Fruit fly (Drosophila melanogaster) whole organism, adult: ENCODE data around the gene Adat1.

ENCODE experiments used
- CG14711 ChIP-seq: fragments of 200-800 bp; sonication (Bioruptor generic); optimal IDR thresholded peaks from 2 replicates; lab custom pipeline; 2018; ENCODE audit warnings: missing biosample characterization, mild to moderate bottlenecking, missing genetic modification characterization, moderate library complexity
- CG1620 ChIP-seq: fragments of 200-800 bp; sonication (Bioruptor generic); optimal IDR thresholded peaks from 2 replicates; lab custom pipeline; 2016; ENCODE audit warnings: missing biosample characterization, missing genetic modification characterization
- CG33017 ChIP-seq: fragments of 200-800 bp; sonication (Bioruptor generic); optimal IDR thresholded peaks from 2 replicates; lab custom pipeline; 2018; ENCODE audit warnings: missing biosample characterization, mild to moderate bottlenecking, missing genetic modification characterization, moderate library complexity
- CG5204 ChIP-seq: fragments of 200-800 bp; sonication (Bioruptor generic); optimal IDR thresholded peaks from 2 replicates; lab custom pipeline; 2016; ENCODE audit warnings: missing biosample characterization, missing genetic modification characterization
- CG7101 ChIP-seq: fragments of 200-800 bp; sonication (Bioruptor generic); optimal IDR thresholded peaks from 2 replicates; lab custom pipeline; 2018; ENCODE audit warnings: missing biosample characterization, mild to moderate bottlenecking, missing genetic modification characterization, moderate library complexity
- Crg-1 ChIP-seq: fragments of 200-800 bp; sonication (Bioruptor generic); optimal IDR thresholded peaks from 2 replicates; lab custom pipeline; 2016; ENCODE audit warnings: missing biosample characterization, missing genetic modification characterization
- Hr96 ChIP-seq: fragments of 200-800 bp; sonication (Bioruptor generic); optimal IDR thresholded peaks from 2 replicates; lab custom pipeline; 2016; ENCODE audit warnings: missing biosample characterization, missing genetic modification characterization
- Mnt ChIP-seq: fragments of 200-800 bp; sonication (Bioruptor generic); optimal IDR thresholded peaks from 2 replicates; lab custom pipeline; 2016; ENCODE audit warnings: missing biosample characterization, mild to moderate bottlenecking, missing genetic modification characterization
- bab1 ChIP-seq: fragments of 200-800 bp; sonication (Bioruptor generic); optimal IDR thresholded peaks from 3 replicates; lab custom pipeline; 2019; ENCODE audit warnings: missing biosample characterization, mild to moderate bottlenecking, missing genetic modification characterization, moderate library complexity
- cic ChIP-seq: fragments of 200-800 bp; sonication (Bioruptor generic); optimal IDR thresholded peaks from 2 replicates; lab custom pipeline; 2017; ENCODE audit warnings: missing biosample characterization, mild to moderate bottlenecking, missing genetic modification characterization, moderate library complexity
- cnc ChIP-seq, 2 experiments: fragments of >200 bp; optimal IDR thresholded peaks; 2 replicates each; lab custom pipeline; 2017
- kay ChIP-seq: fragments of 200-800 bp; sonication (Bioruptor generic); peaks from one replicate; lab custom pipeline; 2016; ENCODE audit warnings: missing biosample characterization, missing genetic modification characterization, borderline replicate concordance
- ovo ChIP-seq: fragments of 200-800 bp; sonication (Bioruptor generic); optimal IDR thresholded peaks from 2 replicates; lab custom pipeline; 2016; ENCODE audit warnings: missing biosample characterization, missing genetic modification characterization
- pad ChIP-seq: fragments of 200-800 bp; sonication (Bioruptor generic); optimal IDR thresholded peaks from 3 replicates; lab custom pipeline; 2017; ENCODE audit warnings: missing biosample characterization, missing genetic modification characterization, mild to moderate bottlenecking, moderate library complexity, missing genetic modification reagents

dm6 chr2L:13837579-13837978 lies 26.3 kb upstream of the Adat1 start:
- TF ChIP-seq pad (GFP tag; lab: Kevin White, UChicago), result no peak
- TF ChIP-seq Crg-1 (GFP tag; lab: Kevin White, UChicago), result no peak
- no peak for TF ChIP-seq CG1620 (GFP tag; lab: Kevin White, UChicago)
- TF ChIP-seq kay (GFP tag; lab: Kevin White, UChicago), result no peak
- TF ChIP-seq cic (GFP tag; lab: Kevin White, UChicago), result no peak
- TF ChIP-seq CG14711 (tag; lab: Kevin White, UChicago), result no peak
- TF ChIP-seq CG7101 (tag; lab: Kevin White, UChicago), result no peak
- no peak for TF ChIP-seq bab1 (GFP tag; lab: Kevin White, UChicago)
- TF ChIP-seq Mnt (GFP tag; lab: Kevin White, UChicago), result no peak
- TF ChIP-seq ovo (GFP tag; lab: Kevin White, UChicago), result no peak
- TF ChIP-seq CG33017 (tag; lab: Kevin White, UChicago), result no peak
- no peak for TF ChIP-seq CG5204 (GFP tag; lab: Kevin White, UChicago)
- TF ChIP-seq cnc (optimal IDR thresholded peaks at IDR 0.05; lab: Kevin White, UChicago), result no peak
- TF ChIP-seq Hr96 (GFP tag; lab: Kevin White, UChicago), result no peak
